Worm (Caenorhabditis elegans): Measurements from ENCODE around the gene F13D12.3.

F13D12.3 gene

ce11 chrII:11680220-11680619 is 40.0 kb upstream of the F13D12.3 start:
- TF ChIP-seq ama-1 (optimal IDR thresholded peaks at IDR 0.05) (no peak), crh-2 (tag; optimal IDR thresholded peaks at IDR 0.05) (no peak), nhr-6 (tag; optimal IDR thresholded peaks at IDR 0.05) (no peak), nhr-12 (tag; optimal IDR thresholded peaks at IDR 0.05) (no peak), sem-4 (tag; optimal IDR thresholded peaks at IDR 0.05) (no peak), elt-1 (tag; optimal IDR thresholded peaks at IDR 0.05) (no peak), aly-2 (tag; optimal IDR thresholded peaks at IDR 0.05) (no peak), blmp-1 (tag; optimal IDR thresholded peaks at IDR 0.05; ENCODE audit: insufficient read depth) (no peak)

- TF ChIP-seq nhr-25 (tag; optimal IDR thresholded peaks at IDR 0.05) = no peak
- no peak for TF ChIP-seq C34F6.9 (tag; optimal IDR thresholded peaks at IDR 0.05)
- no peak for TF ChIP-seq peb-1 (tag; optimal IDR thresholded peaks at IDR 0.05)
- no peak for TF ChIP-seq ztf-11 (tag; optimal IDR thresholded peaks at IDR 0.05)
- TF ChIP-seq nhr-12 (tag; optimal IDR thresholded peaks at IDR 0.05) = no peak
- no peak for TF ChIP-seq snpc-4 (tag; optimal IDR thresholded peaks at IDR 0.05)
- TF ChIP-seq dmd-4 (tag; optimal IDR thresholded peaks at IDR 0.05) = no peak
- no peak for TF ChIP-seq sem-4 (tag; optimal IDR thresholded peaks at IDR 0.05)
Observed at ce11 chrII:11681136-11681824, 38.9 kb upstream of the F13D12.3 start, which contains the start of the genes sfxn-1.4 and C47D12.4. Gene sfxn-1.4 (minus strand): TSS chrII:11681236. Gene C47D12.4 (plus strand): TSS chrII:11681774.

ce11 chrII:11685177-11685576 is 35.0 kb upstream of the F13D12.3 start, which contains the start of gene C47D12.5:
Gene C47D12.5 (minus strand): TSS chrII:11685277.
- TF ChIP-seq sem-4 (tag; optimal IDR thresholded peaks at IDR 0.05) (no peak), nhr-77 (tag; optimal IDR thresholded peaks at IDR 0.05) (no peak), mbf-1 (tag; optimal IDR thresholded peaks at IDR 0.05) (no peak), lin-11 (tag; optimal IDR thresholded peaks at IDR 0.05) (no peak), unc-62 (GFP tag; optimal IDR thresholded peaks at IDR 0.05) (no peak), lin-39 (tag; optimal IDR thresholded peaks at IDR 0.05) (no peak), fos-1 (tag; optimal IDR thresholded peaks at IDR 0.05) (no peak), ceh-16 (tag; optimal IDR thresholded peaks at IDR 0.05) (no peak), C34F6.9 (tag; optimal IDR thresholded peaks at IDR 0.05) (no peak), crh-2 (tag; optimal IDR thresholded peaks at IDR 0.05) (no peak), nhr-10 (tag; optimal IDR thresholded peaks at IDR 0.05) (no peak), unc-39 (tag; optimal IDR thresholded peaks at IDR 0.05) (no peak), egl-27 (tag; optimal IDR thresholded peaks at IDR 0.05) (no peak), ceh-82 (tag; optimal IDR thresholded peaks at IDR 0.05) (no peak), R02D3.7 (tag; optimal IDR thresholded peaks at IDR 0.05) (no peak), nhr-129 (tag; optimal IDR thresholded peaks at IDR 0.05) (no peak), zag-1 (tag; optimal IDR thresholded peaks at IDR 0.05) (no peak), ZK546.5 (tag; optimal IDR thresholded peaks at IDR 0.05) (no peak)

- TF ChIP-seq unc-55 (GFP tag; optimal IDR thresholded peaks at IDR 0.05) (peak; percentile 9), nhr-25 (tag; optimal IDR thresholded peaks at IDR 0.05) (no peak), C34F6.9 (tag; optimal IDR thresholded peaks at IDR 0.05) (peak; percentile 16), unc-62 (GFP tag; optimal IDR thresholded peaks at IDR 0.05) (no peak), nhr-237 (tag; optimal IDR thresholded peaks at IDR 0.05) (no peak)
Observed at ce11 chrII:11688011-11688410, 32.2 kb upstream of the F13D12.3 start.

- TF ChIP-seq lin-39 (tag; optimal IDR thresholded peaks at IDR 0.05) (no peak), sem-4 (tag; optimal IDR thresholded peaks at IDR 0.05) (no peak), sma-3 (GFP tag; optimal IDR thresholded peaks at IDR 0.05) (no peak), snpc-4 (tag; optimal IDR thresholded peaks at IDR 0.05) (no peak), lsy-2 (tag; optimal IDR thresholded peaks at IDR 0.05) (no peak), nhr-6 (tag; optimal IDR thresholded peaks at IDR 0.05) (no peak), mbf-1 (tag; optimal IDR thresholded peaks at IDR 0.05) (no peak), ztf-4 (tag; optimal IDR thresholded peaks at IDR 0.05) (no peak)
Observed at ce11 chrII:11688643-11689042, 31.6 kb upstream of the F13D12.3 start, which contains the start of gene kel-1. Gene kel-1 (plus strand): TSS chrII:11688943.
